Worm (Caenorhabditis elegans): ENCODE data around the gene spp-8.

spp-8 gene

DNA sequence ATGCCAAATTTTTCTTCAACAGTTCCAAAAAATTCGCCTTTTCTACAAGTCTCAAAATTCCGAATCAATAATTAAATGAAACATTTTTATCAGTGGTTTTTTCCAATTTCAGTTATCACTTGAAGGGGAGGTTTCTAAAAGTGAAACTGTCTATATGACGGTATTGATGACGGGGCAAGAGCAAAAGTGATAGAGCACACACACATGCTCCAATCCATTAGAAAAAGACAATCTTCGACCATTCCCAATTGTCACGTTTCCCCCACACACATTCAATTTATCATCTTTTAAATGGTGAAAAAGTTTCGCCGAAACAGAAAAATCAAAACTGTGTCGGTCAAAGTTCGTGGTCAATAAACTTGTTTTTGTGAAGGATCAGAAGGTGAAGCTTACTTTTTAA is 28.3 kb upstream of the spp-8 start:
- TF ChIP-seq mec-3 (tag; optimal IDR thresholded peaks at IDR 0.05; ENCODE audit: borderline replicate concordance): no peak
- TF ChIP-seq K09A11.1 (tag; optimal IDR thresholded peaks at IDR 0.05; ENCODE audit: insufficient read depth): no peak
- no peak for TF ChIP-seq ceh-31 (tag; optimal IDR thresholded peaks at IDR 0.05)
- TF ChIP-seq elt-4 (tag; optimal IDR thresholded peaks at IDR 0.05): no peak
- TF ChIP-seq ahr-1 (tag; optimal IDR thresholded peaks at IDR 0.05): no peak
- TF ChIP-seq ttx-3 (tag; optimal IDR thresholded peaks at IDR 0.05): no peak
- TF ChIP-seq ceh-24 (tag; optimal IDR thresholded peaks at IDR 0.05): no peak
- TF ChIP-seq dmd-4 (tag; optimal IDR thresholded peaks at IDR 0.05; ENCODE audit: borderline replicate concordance): no peak
- TF ChIP-seq nfya-1 (tag; optimal IDR thresholded peaks at IDR 0.05): no peak
- TF ChIP-seq pros-1 (tag; optimal IDR thresholded peaks at IDR 0.05): no peak
- no peak for TF ChIP-seq lin-11 (tag; optimal IDR thresholded peaks at IDR 0.05)

DNA sequence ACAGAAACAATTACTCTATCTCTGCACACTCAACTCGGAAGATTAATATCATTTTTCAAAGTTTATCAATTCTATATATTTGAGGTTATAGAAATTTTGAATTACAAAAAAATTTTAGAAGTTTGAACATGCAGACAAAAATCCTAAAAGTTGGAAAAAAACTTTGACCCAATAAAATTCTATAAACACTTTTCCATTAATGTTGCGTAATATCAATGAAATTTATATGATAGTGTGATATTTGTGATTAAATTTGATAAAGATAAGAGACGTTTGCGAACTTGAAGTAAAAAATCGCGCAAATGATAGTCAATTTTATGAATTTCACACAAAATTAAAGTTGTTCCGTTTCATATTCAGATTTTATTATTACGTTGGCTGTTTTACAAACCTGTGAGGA is 27.4 kb upstream of the spp-8 start:
- TF ChIP-seq elt-2 (tag; optimal IDR thresholded peaks at IDR 0.05) (peak; percentile 68), mec-3 (tag; optimal IDR thresholded peaks at IDR 0.05; ENCODE audit: borderline replicate concordance) (no peak)

DNA sequence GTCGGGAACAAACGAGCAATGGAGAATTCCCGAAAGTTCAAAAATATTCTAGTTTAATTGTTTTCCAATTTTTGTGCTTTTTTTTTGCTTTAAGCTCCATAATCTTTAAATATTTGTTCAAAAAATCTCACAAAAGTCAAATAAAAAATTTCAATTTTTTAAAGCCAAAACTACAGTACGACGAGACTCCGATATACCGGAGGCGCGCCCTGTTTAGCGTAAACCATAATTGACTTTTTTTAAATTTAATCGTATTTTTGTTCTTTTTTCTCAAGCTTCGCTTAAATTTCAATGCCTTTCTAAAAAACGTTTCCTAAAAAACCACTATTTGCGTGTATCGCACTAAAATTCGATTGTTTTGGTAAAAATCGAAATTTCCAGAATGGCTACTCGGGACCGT is 24.6 kb upstream of the spp-8 start, which contains the start of gene syx-4:
Gene syx-4 (plus strand): TSS at position 382 of the 400 bp plus-strand sequence.
- TF ChIP-seq ceh-22 (tag; optimal IDR thresholded peaks at IDR 0.05) (no peak), pat-9 (tag; optimal IDR thresholded peaks at IDR 0.05) (no peak), pax-1 (tag; optimal IDR thresholded peaks at IDR 0.05) (no peak), sox-2 (GFP tag; IDR thresholded peaks at IDR 0.05) (no peak), ceh-31 (tag; optimal IDR thresholded peaks at IDR 0.05) (no peak), hlh-15 (tag; optimal IDR thresholded peaks at IDR 0.05) (no peak), zip-5 (tag; optimal IDR thresholded peaks at IDR 0.05) (no peak), odd-2 (tag; optimal IDR thresholded peaks at IDR 0.05) (no peak), gmeb-2 (tag; optimal IDR thresholded peaks at IDR 0.05) (no peak), ztf-16 (tag; optimal IDR thresholded peaks at IDR 0.05) (no peak), dve-1 (tag; optimal IDR thresholded peaks at IDR 0.05) (no peak), F13H6.1 (tag; optimal IDR thresholded peaks at IDR 0.05) (no peak), pha-4 (tag; optimal IDR thresholded peaks at IDR 0.05) (no peak), madf-2 (tag; optimal IDR thresholded peaks at IDR 0.05) (no peak)

DNA sequence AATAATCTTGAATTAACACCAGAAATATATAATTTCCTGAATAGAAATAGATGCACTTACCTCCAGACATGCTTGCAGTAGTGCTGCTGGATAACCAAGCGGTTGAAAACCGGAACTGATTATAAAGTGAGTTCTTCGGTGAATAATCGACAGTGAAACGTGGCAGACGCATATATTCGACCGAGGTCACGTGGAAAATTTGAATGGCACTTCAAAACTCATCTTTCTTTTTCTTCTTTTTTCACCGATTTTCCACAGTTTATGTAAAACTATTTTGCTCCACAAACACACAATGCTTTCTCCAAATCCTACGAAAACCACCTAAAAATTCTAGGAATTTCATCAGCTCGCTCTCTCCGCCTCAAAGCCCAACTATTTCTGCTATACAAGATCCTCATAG is 21.3 kb upstream of the spp-8 start, which contains the start of gene ant-1.4:
Gene ant-1.4 (minus strand): TSS at position 101 of the 400 bp plus-strand sequence.
- TF ChIP-seq ceh-30 (tag; optimal IDR thresholded peaks at IDR 0.05) (no peak), tbx-7 (tag; optimal IDR thresholded peaks at IDR 0.05) (no peak), unc-86 (tag; optimal IDR thresholded peaks at IDR 0.05) (no peak), eyg-1 (tag; optimal IDR thresholded peaks at IDR 0.05) (no peak), pax-1 (tag; optimal IDR thresholded peaks at IDR 0.05) (no peak), mec-3 (tag; optimal IDR thresholded peaks at IDR 0.05; ENCODE audit: borderline replicate concordance) (no peak), gmeb-2 (tag; optimal IDR thresholded peaks at IDR 0.05) (no peak), npax-4 (tag; optimal IDR thresholded peaks at IDR 0.05) (no peak)

DNA sequence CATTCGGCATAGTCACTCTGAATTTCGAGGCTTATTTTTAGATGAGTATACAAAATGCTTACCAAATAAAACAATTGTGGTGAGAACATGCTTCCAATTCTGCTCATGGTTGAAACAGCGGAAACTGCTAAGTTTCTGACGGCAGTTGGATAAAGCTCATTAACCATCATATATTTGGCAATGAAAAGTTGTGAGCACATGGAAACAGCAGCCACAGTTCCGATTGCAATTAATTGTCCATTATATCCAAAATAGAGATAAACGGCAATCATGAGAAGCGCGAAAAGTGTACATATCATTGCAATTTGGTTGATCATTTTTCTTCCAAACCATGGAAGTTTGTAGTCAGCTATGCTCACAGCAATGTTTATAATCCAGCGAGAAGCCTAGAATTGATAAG is 20.3 kb upstream of the spp-8 start:
- no peak for TF ChIP-seq ceh-22 (tag; optimal IDR thresholded peaks at IDR 0.05)
- no peak for TF ChIP-seq nfya-1 (tag; optimal IDR thresholded peaks at IDR 0.05)
- TF ChIP-seq ceh-48 (tag; optimal IDR thresholded peaks at IDR 0.05): no peak
- no peak for TF ChIP-seq K09A11.1 (tag; optimal IDR thresholded peaks at IDR 0.05; ENCODE audit: insufficient read depth)
- no peak for TF ChIP-seq ceh-18 (tag; optimal IDR thresholded peaks at IDR 0.05)
- TF ChIP-seq ahr-1 (tag; optimal IDR thresholded peaks at IDR 0.05): no peak
- no peak for TF ChIP-seq mec-3 (tag; optimal IDR thresholded peaks at IDR 0.05; ENCODE audit: borderline replicate concordance)
- no peak for TF ChIP-seq ztf-16 (tag; optimal IDR thresholded peaks at IDR 0.05)
- TF ChIP-seq Y22D7AL.16 (tag; optimal IDR thresholded peaks at IDR 0.05): no peak
- TF ChIP-seq pros-1 (tag; optimal IDR thresholded peaks at IDR 0.05): no peak
- no peak for TF ChIP-seq C08G9.2 (tag; optimal IDR thresholded peaks at IDR 0.05)
- TF ChIP-seq hlh-8 (tag; optimal IDR thresholded peaks at IDR 0.05): no peak
- TF ChIP-seq odd-2 (tag; optimal IDR thresholded peaks at IDR 0.05): no peak
- no peak for TF ChIP-seq pat-9 (tag; optimal IDR thresholded peaks at IDR 0.05)
- TF ChIP-seq fax-1 (tag; optimal IDR thresholded peaks at IDR 0.05): no peak
- no peak for TF ChIP-seq rnt-1 (tag; optimal IDR thresholded peaks at IDR 0.05)
